Worm (Caenorhabditis elegans): ENCODE data around the gene srx-62.

Gene srx-62

DNA sequence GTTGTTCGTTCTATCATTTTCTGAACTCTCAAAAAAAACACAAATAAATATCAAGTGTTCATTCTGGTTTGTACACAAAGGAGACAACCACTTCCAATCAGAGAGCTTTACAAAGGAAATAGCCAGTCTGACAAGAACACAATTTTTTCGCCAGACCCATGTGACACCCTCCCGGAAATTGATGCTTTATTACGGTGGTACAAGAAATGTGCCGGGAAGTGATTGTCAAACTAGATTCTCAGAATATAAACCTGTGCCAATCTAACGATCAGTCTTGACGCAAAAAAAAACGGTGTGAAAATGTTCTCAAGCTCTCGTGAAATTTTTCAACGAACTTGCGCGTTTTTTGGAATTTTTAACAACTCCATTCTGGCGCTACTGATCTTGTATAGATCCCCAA is 42.0 kb downstream of the srx-62 start, which contains the start of gene str-247:
str-247 (plus strand) TSS at position 301 of the 400 bp plus-strand sequence.
- TF ChIP-seq elt-1 (tag; optimal IDR thresholded peaks at IDR 0.05) (no peak), nhr-23 (tag; optimal IDR thresholded peaks at IDR 0.05) (no peak), ZK546.5 (tag; optimal IDR thresholded peaks at IDR 0.05) (no peak), ama-1 (optimal IDR thresholded peaks at IDR 0.05) (no peak), elt-2 (tag; optimal IDR thresholded peaks at IDR 0.05) (no peak)

DNA sequence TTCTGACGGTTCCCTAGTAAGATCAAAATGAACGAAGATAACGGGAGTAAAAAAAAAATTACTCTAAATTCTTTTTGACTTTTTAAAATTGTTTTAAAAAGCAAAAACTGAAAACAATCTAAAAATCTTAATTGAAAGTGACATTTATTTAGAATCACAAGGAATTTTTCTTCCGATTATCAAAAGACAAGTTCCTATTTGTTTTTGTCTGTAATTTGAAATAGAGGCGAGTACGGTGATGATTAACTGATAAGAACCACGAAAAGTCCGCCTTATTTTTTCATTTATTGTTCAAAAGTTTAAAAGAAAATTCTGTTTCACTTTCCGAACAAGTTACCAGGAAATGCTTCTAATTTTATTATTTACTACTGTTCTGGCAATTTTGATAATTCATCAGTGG is 46.0 kb downstream of the srx-62 start, which contains the start of gene dach-1:
dach-1 (plus strand) TSS at position 301 of the 400 bp plus-strand sequence.
- no peak for TF ChIP-seq ama-1 (optimal IDR thresholded peaks at IDR 0.05)
- no peak for TF ChIP-seq nhr-11 (tag; optimal IDR thresholded peaks at IDR 0.05)
- TF ChIP-seq pha-4 (tag; optimal IDR thresholded peaks at IDR 0.05) = no peak
- TF ChIP-seq fkh-10 (GFP tag; optimal IDR thresholded peaks at IDR 0.05) = no peak
- no peak for TF ChIP-seq tbx-2 (tag; optimal IDR thresholded peaks at IDR 0.05)
- TF ChIP-seq nfya-1 (tag; optimal IDR thresholded peaks at IDR 0.05; ENCODE audit: insufficient read depth) = no peak
- TF ChIP-seq egl-27 (tag; optimal IDR thresholded peaks at IDR 0.05) = no peak
- TF ChIP-seq elt-1 (tag; optimal IDR thresholded peaks at IDR 0.05) = no peak
- TF ChIP-seq ceh-16 (tag; optimal IDR thresholded peaks at IDR 0.05) = no peak

DNA sequence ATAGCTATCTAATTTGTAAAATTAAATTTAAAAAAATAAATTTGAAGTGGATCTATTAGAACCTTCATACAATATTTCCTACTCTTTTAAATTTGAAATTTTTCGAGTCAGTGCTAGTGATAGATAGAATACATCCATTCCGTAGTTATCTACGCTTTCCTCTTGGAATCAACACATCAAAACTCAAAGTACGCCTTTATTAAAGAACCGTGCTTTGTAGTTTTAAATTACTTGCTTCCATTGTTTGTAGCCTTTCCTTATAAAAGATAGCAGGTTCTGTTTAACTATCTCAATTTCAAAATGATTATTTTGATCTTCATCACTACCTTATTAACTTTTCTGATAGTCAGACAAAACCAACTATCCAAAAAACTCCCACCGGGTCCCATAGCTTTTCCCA is 50.7 kb downstream of the srx-62 start, which contains the start of gene cyp-35B3:
cyp-35B3 (plus strand) TSS at position 301 of the 400 bp plus-strand sequence.
- TF ChIP-seq R02D3.7 (tag; optimal IDR thresholded peaks at IDR 0.05) (no peak), aly-2 (tag; optimal IDR thresholded peaks at IDR 0.05) (no peak), ceh-9 (tag; optimal IDR thresholded peaks at IDR 0.05) (no peak), hmg-11 (tag; optimal IDR thresholded peaks at IDR 0.05) (no peak), unc-62 (GFP tag; optimal IDR thresholded peaks at IDR 0.05) (no peak), ZK546.5 (tag; optimal IDR thresholded peaks at IDR 0.05) (no peak), nhr-43 (tag; optimal IDR thresholded peaks at IDR 0.05; ENCODE audit: poor library complexity, severe bottlenecking) (no peak), lsy-12 (tag; optimal IDR thresholded peaks at IDR 0.05) (no peak), jun-1 (tag; optimal IDR thresholded peaks at IDR 0.05) (no peak), ceh-28 (tag; optimal IDR thresholded peaks at IDR 0.05) (no peak)
